Fruit fly (Drosophila melanogaster) whole organism, wandering third instar larva: ENCODE results near the gene zf30C.

ENCODE experiments used
- Abd-B ChIP-seq: fragments of >200 bp; optimal IDR thresholded peaks from 2 replicates; lab custom pipeline; 2017; ENCODE audit warnings: missing biosample characterization, missing genetic modification characterization
- N ChIP-seq: fragments of >200 bp; optimal IDR thresholded peaks from 2 replicates; lab custom pipeline; 2018; ENCODE audit warnings: missing biosample characterization, missing external identifiers, missing genetic modification characterization
- OdsH ChIP-seq: fragments of 200-800 bp; sonication (Bioruptor generic); optimal IDR thresholded peaks from 2 replicates; lab custom pipeline; 2016; ENCODE audit warnings: missing biosample characterization, mild to moderate bottlenecking, missing genetic modification characterization
- br ChIP-seq: fragments of 200-800 bp; sonication (Bioruptor generic); optimal IDR thresholded peaks from 2 replicates; lab custom pipeline; 2016; ENCODE audit warnings: missing biosample characterization, missing genetic modification characterization
- h ChIP-seq: fragments of 200-800 bp; sonication (Bioruptor generic); optimal IDR thresholded peaks from 3 replicates; lab custom pipeline; 2016; ENCODE audit warnings: missing biosample characterization, mild to moderate bottlenecking, missing genetic modification characterization
- jim ChIP-seq: fragments of 175-275, 200-325 bp; sonication (Bioruptor generic); optimal IDR thresholded peaks from 2 replicates; lab custom pipeline; 2016; ENCODE audit warnings: missing biosample characterization, mild to moderate bottlenecking, missing genetic modification characterization
- pan ChIP-seq: fragments of >200 bp; optimal IDR thresholded peaks from 2 replicates; lab custom pipeline; 2017
- psq ChIP-seq: fragments of 200-800 bp; sonication (Bioruptor generic); optimal IDR thresholded peaks from 3 replicates; lab custom pipeline; 2017; ENCODE audit warnings: missing biosample characterization, mild to moderate bottlenecking, missing genetic modification characterization, moderate library complexity
- sage ChIP-seq: fragments of 200-800 bp; sonication (Bioruptor generic); optimal IDR thresholded peaks from 2 replicates; lab custom pipeline; 2016; ENCODE audit warnings: missing biosample characterization, mild to moderate bottlenecking, missing genetic modification characterization

dm6 chr2L:9758856-9759255 lies 714 bp downstream of the zf30C start:
- TF ChIP-seq jim (GFP tag; lab: Kevin White, UChicago) (no peak), OdsH (GFP tag; lab: Kevin White, UChicago) (peak; percentile 20), h (GFP tag; lab: Kevin White, UChicago) (peak; percentile 38), br (GFP tag; lab: Kevin White, UChicago) (peak; percentile 62), pan (lab: Kevin White, UChicago) (no peak), psq (GFP tag; lab: Kevin White, UChicago) (peak; percentile 29), Abd-B (GFP tag; lab: Kevin White, UChicago) (no peak), N (GFP tag; lab: Kevin White, UChicago) (no peak), sage (GFP tag; lab: Kevin White, UChicago) (no peak)
